Worm (Caenorhabditis elegans): Measurements from ENCODE around the gene Y56A3A.30.

Y56A3A.30 gene

ce11 chrIII:11935948-11936280 is 43.0 kb downstream of the Y56A3A.30 start (continued):
- TF ChIP-seq pat-9 (tag; optimal IDR thresholded peaks at IDR 0.05) (peak; percentile 17), lin-11 (tag; optimal IDR thresholded peaks at IDR 0.05) (no peak), F13H6.1 (tag; optimal IDR thresholded peaks at IDR 0.05) (no peak), K02D7.2 (tag; optimal IDR thresholded peaks at IDR 0.05) (peak; percentile 49), hlh-8 (tag; optimal IDR thresholded peaks at IDR 0.05) (no peak), pha-4 (tag; optimal IDR thresholded peaks at IDR 0.05) (no peak), unc-3 (GFP tag; conservative IDR thresholded peaks at IDR 0.05) (no peak), unc-3 (tag; optimal IDR thresholded peaks at IDR 0.05) (no peak), fkh-6 (tag; optimal IDR thresholded peaks at IDR 0.05) (no peak), hlh-30 (tag; optimal IDR thresholded peaks at IDR 0.05; ENCODE audit: insufficient read depth) (no peak), tbx-2 (tag; optimal IDR thresholded peaks at IDR 0.05) (no peak), nhr-11 (tag; optimal IDR thresholded peaks at IDR 0.05) (no peak), ceh-31 (tag; optimal IDR thresholded peaks at IDR 0.05) (peak; percentile 24), pag-3 (tag; optimal IDR thresholded peaks at IDR 0.05; ENCODE audit: borderline replicate concordance) (no peak), dmd-4 (tag; optimal IDR thresholded peaks at IDR 0.05; ENCODE audit: borderline replicate concordance) (no peak), unc-42 (tag; optimal IDR thresholded peaks at IDR 0.05) (peak; percentile 14), che-1 (tag; optimal IDR thresholded peaks at IDR 0.05) (peak; percentile 41), dve-1 (tag; optimal IDR thresholded peaks at IDR 0.05) (no peak), ets-4 (tag; optimal IDR thresholded peaks at IDR 0.05) (no peak), ztf-16 (tag; optimal IDR thresholded peaks at IDR 0.05) (no peak), ceh-30 (tag; optimal IDR thresholded peaks at IDR 0.05) (no peak)

ce11 chrIII:11935032-11935947 is 43.6 kb downstream of the Y56A3A.30 start:
- TF ChIP-seq pax-1 (tag; optimal IDR thresholded peaks at IDR 0.05) = no peak
- no peak for TF ChIP-seq sdc-2 (tag; optimal IDR thresholded peaks at IDR 0.05)
- TF ChIP-seq ceh-14 (tag; optimal IDR thresholded peaks at IDR 0.05) = peak; percentile 78
- no peak for TF ChIP-seq dmd-4 (tag; optimal IDR thresholded peaks at IDR 0.05; ENCODE audit: borderline replicate concordance)
- peak; percentile 43 for TF ChIP-seq ceh-18 (tag; optimal IDR thresholded peaks at IDR 0.05)
- TF ChIP-seq nfya-1 (tag; optimal IDR thresholded peaks at IDR 0.05) = peak; percentile 99
- TF ChIP-seq K02D7.2 (tag; optimal IDR thresholded peaks at IDR 0.05) = peak; percentile 31
- TF ChIP-seq fax-1 (tag; optimal IDR thresholded peaks at IDR 0.05) = no peak
- peak; percentile 12 for TF ChIP-seq sox-4 (tag; optimal IDR thresholded peaks at IDR 0.05)
- TF ChIP-seq unc-42 (tag; optimal IDR thresholded peaks at IDR 0.05) = peak; percentile 57
- no peak for TF ChIP-seq C08G9.2 (tag; optimal IDR thresholded peaks at IDR 0.05)
- TF ChIP-seq unc-55 (GFP tag; optimal IDR thresholded peaks at IDR 0.05) = peak; percentile 93
- TF ChIP-seq elt-2 (tag; optimal IDR thresholded peaks at IDR 0.05) = peak; percentile 3
- TF ChIP-seq madf-2 (tag; optimal IDR thresholded peaks at IDR 0.05) = no peak
- TF ChIP-seq hlh-30 (tag; optimal IDR thresholded peaks at IDR 0.05; ENCODE audit: insufficient read depth) = no peak

ce11 chrIII:11933539-11933938 is 45.3 kb downstream of the Y56A3A.30 start, which contains the start of gene dolk-1:
Gene dolk-1, minus strand, starts transcription at chrIII:11933639.
- no peak for TF ChIP-seq pros-1 (tag; optimal IDR thresholded peaks at IDR 0.05)
- TF ChIP-seq ceh-30 (tag; optimal IDR thresholded peaks at IDR 0.05) = no peak
- TF ChIP-seq rnt-1 (tag; optimal IDR thresholded peaks at IDR 0.05) = no peak
- no peak for TF ChIP-seq npax-4 (tag; optimal IDR thresholded peaks at IDR 0.05)
- no peak for TF ChIP-seq unc-42 (tag; optimal IDR thresholded peaks at IDR 0.05)
- TF ChIP-seq ceh-2 (tag; optimal IDR thresholded peaks at IDR 0.05) = no peak
- no peak for TF ChIP-seq odd-2 (tag; optimal IDR thresholded peaks at IDR 0.05)
- no peak for TF ChIP-seq pha-4 (tag; optimal IDR thresholded peaks at IDR 0.05)

Measured in whole organism, late embryonic.